Worm (Caenorhabditis elegans) whole organism, L1 larva: Measurements from ENCODE around the gene ins-6.

ENCODE experiments used
- C16A3.4 ChIP-seq: fragments of 150-350 bp; optimal IDR thresholded peaks from 2 replicates; lab custom pipeline; 2014; ENCODE audit warnings: missing biosample characterization, missing genetic modification characterization
- Y116A8C.19 ChIP-seq: sonication (generic microtip); optimal IDR thresholded peaks from 2 replicates; lab custom pipeline; 2016; ENCODE audit warnings: missing compliant biosample characterization, missing genetic modification characterization, borderline replicate concordance
- aly-2 ChIP-seq: fragments of 150-350 bp; optimal IDR thresholded peaks from 2 replicates; lab custom pipeline; 2014; ENCODE audit warnings: missing biosample characterization, missing genetic modification characterization
- fos-1 ChIP-seq: fragments of 150-350 bp; optimal IDR thresholded peaks from 2 replicates; lab custom pipeline; 2014; ENCODE audit warnings: missing biosample characterization, missing genetic modification characterization
- isw-1 ChIP-seq: fragments of 200-800 bp; sonication (Bioruptor generic); IDR thresholded peaks from 2 replicates; pipeline ENCODE4 v1.3.6; 2022; ENCODE audit warnings: missing genetic modification characterization, missing compliant biosample characterization
- nhr-11 ChIP-seq: fragments of 150-350 bp; optimal IDR thresholded peaks from 2 replicates; lab custom pipeline; 2014; ENCODE audit warnings: missing biosample characterization, missing genetic modification characterization
- nhr-237 ChIP-seq: fragments of 150-350 bp; optimal IDR thresholded peaks from 2 replicates; lab custom pipeline; 2014; ENCODE audit warnings: missing biosample characterization, missing genetic modification characterization
- pqm-1 ChIP-seq: sonication (generic microtip); optimal IDR thresholded peaks from 3 replicates; lab custom pipeline; 2017; ENCODE audit warnings: missing biosample characterization, missing genetic modification characterization
- skn-1 ChIP-seq: fragments of 150-350 bp; optimal IDR thresholded peaks from 2 replicates; lab custom pipeline; 2014; ENCODE audit warnings: missing biosample characterization, missing genetic modification characterization
- snpc-4 ChIP-seq: fragments of 150-350 bp; optimal IDR thresholded peaks from 2 replicates; lab custom pipeline; 2014; ENCODE audit warnings: missing biosample characterization, missing genetic modification characterization
- sox-4 ChIP-seq: sonication (generic microtip); optimal IDR thresholded peaks from 2 replicates; lab custom pipeline; 2016; ENCODE audit warnings: missing genetic modification characterization, missing compliant biosample characterization
- unc-98 ChIP-seq: fragments of 200-800 bp; sonication (Bioruptor generic); IDR thresholded peaks from 2 replicates; pipeline ENCODE4 v1.3.6; 2022; ENCODE audit warnings: missing genetic modification characterization, missing compliant biosample characterization

ce11 chrII:5974878-5975277 lies 25.4 kb upstream of the ins-6 start, which contains the start of gene B0034.5:
- TF ChIP-seq skn-1 = no peak
- TF ChIP-seq pqm-1 = no peak
- no peak for TF ChIP-seq Y116A8C.19 (tag; lab: Kevin White, UChicago)
- no peak for TF ChIP-seq nhr-237
- TF ChIP-seq C16A3.4 = no peak
- no peak for TF ChIP-seq unc-98 (GFP tag; lab: Robert Waterston, UW)
- no peak for TF ChIP-seq sox-4 (tag; lab: Kevin White, UChicago)
- no peak for TF ChIP-seq snpc-4 (tag; lab: Kevin White, UChicago)
- no peak for TF ChIP-seq fos-1 (tag; lab: Kevin White, UChicago)
- TF ChIP-seq nhr-11 = no peak
- TF ChIP-seq aly-2 (tag; lab: Kevin White, UChicago) = no peak
- TF ChIP-seq isw-1 = no peak
